Worm (Caenorhabditis elegans) whole organism, late embryonic: ENCODE data around the gene srxa-11.

Experiments used
- C38D4.7 ChIP-seq: fragments of 200-800 bp; sonication (Bioruptor generic); optimal IDR thresholded peaks from 2 replicates; lab custom pipeline; 2018; ENCODE audit warnings: mild to moderate bottlenecking, missing genetic modification characterization, moderate library complexity, missing compliant biosample characterization
- F13H6.1 ChIP-seq: sonication (generic microtip); optimal IDR thresholded peaks from 2 replicates; lab custom pipeline; 2016; ENCODE audit warnings: missing genetic modification characterization, missing compliant biosample characterization
- K09A11.1 ChIP-seq: sonication (generic microtip); optimal IDR thresholded peaks from 2 replicates; lab custom pipeline; 2017; ENCODE audit warnings: antibody characterized with exemption, mild to moderate bottlenecking, missing genetic modification characterization, missing compliant biosample characterization; ENCODE audit not compliant: insufficient read depth
- ceh-14 ChIP-seq: sonication (generic microtip); optimal IDR thresholded peaks from 2 replicates; lab custom pipeline; 2016; ENCODE audit warnings: missing genotype, missing genetic modification characterization, missing compliant biosample characterization
- ceh-18 ChIP-seq: sonication (generic microtip); optimal IDR thresholded peaks from 2 replicates; lab custom pipeline; 2016; ENCODE audit warnings: missing genetic modification characterization, missing compliant biosample characterization
- ceh-19 ChIP-seq: fragments of 200-800 bp; sonication (Bioruptor generic); optimal IDR thresholded peaks from 2 replicates; lab custom pipeline; 2018; ENCODE audit warnings: mild to moderate bottlenecking, missing genetic modification characterization, missing compliant biosample characterization
- ceh-22 ChIP-seq: sonication (generic microtip); optimal IDR thresholded peaks from 2 replicates; lab custom pipeline; 2017; ENCODE audit warnings: missing biosample characterization, missing genetic modification characterization
- ceh-31 ChIP-seq: sonication (generic microtip); optimal IDR thresholded peaks from 2 replicates; lab custom pipeline; 2016; ENCODE audit warnings: missing genetic modification characterization, missing compliant biosample characterization
- ceh-34 ChIP-seq: sonication (generic microtip); optimal IDR thresholded peaks from 2 replicates; lab custom pipeline; 2016; ENCODE audit warnings: mild to moderate bottlenecking, missing genetic modification characterization, missing compliant biosample characterization
- ceh-45 ChIP-seq: fragments of 200-800 bp; sonication (Bioruptor generic); IDR thresholded peaks from 2 replicates; pipeline ENCODE4 v1.3.6; 2022; ENCODE audit warnings: missing genetic modification reagents, missing genetic modification characterization, missing compliant biosample characterization
- ceh-48 ChIP-seq: sonication (generic microtip); optimal IDR thresholded peaks from 2 replicates; lab custom pipeline; 2016; ENCODE audit warnings: missing genetic modification characterization, inconsistent platforms, missing compliant biosample characterization
- dmd-4 ChIP-seq: sonication (generic microtip); optimal IDR thresholded peaks from 2 replicates; lab custom pipeline; 2016; ENCODE audit warnings: borderline replicate concordance, missing genetic modification characterization, missing compliant biosample characterization
- dve-1 ChIP-seq: sonication (generic microtip); optimal IDR thresholded peaks from 2 replicates; lab custom pipeline; 2017; ENCODE audit warnings: antibody characterized with exemption, mild to moderate bottlenecking, missing genetic modification characterization, missing compliant biosample characterization
- elt-2 ChIP-seq: sonication (generic microtip); optimal IDR thresholded peaks from 2 replicates; lab custom pipeline; 2016; ENCODE audit warnings: missing genetic modification reagents, missing genetic modification characterization, missing compliant biosample characterization
- elt-4 ChIP-seq: sonication (generic microtip); optimal IDR thresholded peaks from 2 replicates; lab custom pipeline; 2016; ENCODE audit warnings: missing genetic modification characterization, missing compliant biosample characterization
- eyg-1 ChIP-seq: sonication (generic microtip); optimal IDR thresholded peaks from 2 replicates; lab custom pipeline; 2016; ENCODE audit warnings: missing genotype, missing genetic modification characterization, missing compliant biosample characterization
- fkh-6 ChIP-seq: sonication (generic microtip); optimal IDR thresholded peaks from 2 replicates; lab custom pipeline; 2016; ENCODE audit warnings: missing genetic modification characterization, missing compliant biosample characterization
- gmeb-2 ChIP-seq: sonication (generic microtip); optimal IDR thresholded peaks from 2 replicates; lab custom pipeline; 2016; ENCODE audit warnings: missing genetic modification characterization, inconsistent platforms, missing compliant biosample characterization
- hlh-15 ChIP-seq: sonication (generic microtip); optimal IDR thresholded peaks from 2 replicates; lab custom pipeline; 2016; ENCODE audit warnings: missing genetic modification characterization, missing compliant biosample characterization
- lin-11 ChIP-seq: fragments of 200-800 bp; sonication (Bioruptor generic); optimal IDR thresholded peaks from 2 replicates; lab custom pipeline; 2018; ENCODE audit warnings: mild to moderate bottlenecking, missing genetic modification characterization, missing compliant biosample characterization
- madf-2 ChIP-seq: sonication (generic microtip); optimal IDR thresholded peaks from 2 replicates; lab custom pipeline; 2017; ENCODE audit warnings: missing genetic modification characterization, missing compliant biosample characterization
- nhr-11 ChIP-seq: fragments of 150-350 bp; optimal IDR thresholded peaks from 2 replicates; lab custom pipeline; 2014; ENCODE audit warnings: missing biosample characterization, missing genetic modification characterization
- npax-4 ChIP-seq: sonication (generic microtip); optimal IDR thresholded peaks from 2 replicates; lab custom pipeline; 2016; ENCODE audit warnings: missing genetic modification characterization, missing compliant biosample characterization
- odd-2 ChIP-seq: sonication (generic microtip); optimal IDR thresholded peaks from 2 replicates; lab custom pipeline; 2017; ENCODE audit warnings: antibody characterized with exemption, mild to moderate bottlenecking, missing genetic modification characterization, missing compliant biosample characterization
- pha-2 ChIP-seq: sonication (generic microtip); optimal IDR thresholded peaks from 2 replicates; lab custom pipeline; 2017; ENCODE audit warnings: mild to moderate bottlenecking, missing genetic modification characterization, missing compliant biosample characterization
- pha-4 ChIP-seq: fragments of 150-350 bp; optimal IDR thresholded peaks from 2 replicates; lab custom pipeline; 2018; ENCODE audit warnings: missing biosample characterization, missing genetic modification reagents, missing genetic modification characterization
- pqm-1 ChIP-seq: sonication (generic microtip); optimal IDR thresholded peaks from 2 replicates; lab custom pipeline; 2016; ENCODE audit warnings: missing genetic modification characterization, missing compliant biosample characterization
- pros-1 ChIP-seq: fragments of 150-350 bp; optimal IDR thresholded peaks from 2 replicates; lab custom pipeline; 2014; ENCODE audit warnings: missing biosample characterization, missing genetic modification reagents, missing genetic modification characterization
- ref-2 ChIP-seq: sonication (generic microtip); optimal IDR thresholded peaks from 2 replicates; lab custom pipeline; 2016; ENCODE audit warnings: missing genetic modification characterization, missing compliant biosample characterization
- rnt-1 ChIP-seq: sonication (generic microtip); optimal IDR thresholded peaks from 2 replicates; lab custom pipeline; 2016; ENCODE audit warnings: missing genetic modification characterization, missing compliant biosample characterization
- sox-2 ChIP-seq: fragments of 200-800 bp; sonication (Bioruptor generic); IDR thresholded peaks from 2 replicates; pipeline ENCODE4 v1.3.6; 2022; ENCODE audit warnings: missing genetic modification reagents, missing genetic modification characterization, missing compliant biosample characterization
- syd-9 ChIP-seq: sonication (generic microtip); optimal IDR thresholded peaks from 2 replicates; lab custom pipeline; 2016; ENCODE audit warnings: mild to moderate bottlenecking, missing genetic modification characterization, moderate library complexity, missing compliant biosample characterization
- tbx-2 ChIP-seq: sonication (generic microtip); optimal IDR thresholded peaks from 2 replicates; lab custom pipeline; 2016; ENCODE audit warnings: missing genetic modification characterization, missing compliant biosample characterization
- ttx-3 ChIP-seq: sonication (generic microtip); optimal IDR thresholded peaks from 2 replicates; lab custom pipeline; 2016; ENCODE audit warnings: missing genetic modification reagents, missing genetic modification characterization, missing compliant biosample characterization
- unc-3 ChIP-seq, 2 experiments: fragments of 200-800 bp in 1 of 2; sonication (Bioruptor generic) in 1 of 2; sonication (generic microtip) in 1 of 2; conservative IDR thresholded peaks in 1 of 2; optimal IDR thresholded peaks in 1 of 2; 2 replicates each; pipeline versions ENCODE4 v1.3.6 to Lab custom; 2016 to 2022; ENCODE audit warnings: missing compliant biosample characterization in 2 of 2, missing genetic modification characterization in 2 of 2, missing genetic modification reagents in 1 of 2
- unc-86 ChIP-seq: sonication (generic microtip); optimal IDR thresholded peaks from 2 replicates; lab custom pipeline; 2016; ENCODE audit warnings: missing genetic modification characterization, missing compliant biosample characterization

srxa-11 gene

ce11 chrV:13931952-13932351 lies 8.0 kb downstream of the srxa-11 start:
- TF ChIP-seq pqm-1 (tag; lab: Kevin White, UChicago) (no peak), ceh-48 (tag; lab: Kevin White, UChicago) (no peak), ceh-18 (tag; lab: Kevin White, UChicago) (no peak), syd-9 (tag; lab: Kevin White, UChicago) (no peak), sox-2 (GFP tag; lab: Robert Waterston, UW) (no peak), pros-1 (tag; lab: Kevin White, UChicago) (no peak), fkh-6 (tag; lab: Kevin White, UChicago) (no peak), madf-2 (tag; lab: Kevin White, UChicago) (no peak), nhr-11 (tag; lab: Kevin White, UChicago) (no peak), dve-1 (tag; lab: Kevin White, UChicago) (no peak), lin-11 (no peak), K09A11.1 (tag; lab: Kevin White, UChicago) (no peak), dmd-4 (tag; lab: Kevin White, UChicago) (no peak)

- TF ChIP-seq gmeb-2 (tag; lab: Kevin White, UChicago) (no peak), C38D4.7 (GFP tag; lab: Kevin White, UChicago) (no peak), ceh-22 (tag; lab: Kevin White, UChicago) (no peak), ceh-19 (GFP tag; lab: Kevin White, UChicago) (no peak), unc-3 (GFP tag; conservative IDR thresholded peaks at IDR 0.05; lab: Robert Waterston, UW) (no peak), unc-3 (tag; optimal IDR thresholded peaks at IDR 0.05; lab: Kevin White, UChicago) (no peak), rnt-1 (tag; lab: Kevin White, UChicago) (no peak), elt-2 (tag; lab: Kevin White, UChicago) (no peak), K09A11.1 (tag; lab: Kevin White, UChicago) (no peak), tbx-2 (no peak), unc-86 (no peak), ttx-3 (no peak), F13H6.1 (tag; lab: Kevin White, UChicago) (no peak), hlh-15 (tag; lab: Kevin White, UChicago) (no peak), pqm-1 (tag; lab: Kevin White, UChicago) (no peak), ceh-14 (no peak), pha-4 (tag; lab: Kevin White, UChicago) (no peak), ceh-45 (GFP tag; lab: Robert Waterston, UW) (no peak), ref-2 (no peak), ceh-31 (tag; lab: Kevin White, UChicago) (no peak), ceh-18 (tag; lab: Kevin White, UChicago) (no peak)
Measured at ce11 chrV:13934545-13934944, 10.6 kb downstream of the srxa-11 start, which contains the start of gene R10D12.1. Gene R10D12.1, minus strand, starts transcription at chrV:13934645.

- TF ChIP-seq sox-2 (GFP tag; lab: Robert Waterston, UW): no peak
- no peak for TF ChIP-seq ceh-14
- TF ChIP-seq elt-4: no peak
- TF ChIP-seq npax-4 (tag; lab: Kevin White, UChicago): no peak
- no peak for TF ChIP-seq elt-2 (tag; lab: Kevin White, UChicago)
- TF ChIP-seq eyg-1: no peak
- TF ChIP-seq hlh-15 (tag; lab: Kevin White, UChicago): no peak
- TF ChIP-seq pha-2: no peak
- TF ChIP-seq ceh-34: no peak
- no peak for TF ChIP-seq ceh-19 (GFP tag; lab: Kevin White, UChicago)
- no peak for TF ChIP-seq odd-2 (tag; lab: Kevin White, UChicago)
- TF ChIP-seq, all 69 proteins: peak for 0
Measured at ce11 chrV:13935423-13935822, 11.5 kb downstream of the srxa-11 start.

ce11 chrV:13936052-13936451 lies 12.1 kb downstream of the srxa-11 start:
- no peak for TF ChIP-seq odd-2 (tag; lab: Kevin White, UChicago)
